Worm (Caenorhabditis elegans): ENCODE measurements around the gene tag-290.

tag-290 gene

ce11 chrV:11585122-11585521, 28.0 kb upstream of the tag-290 start:
- TF ChIP-seq ceh-13 (GFP tag; optimal IDR thresholded peaks at IDR 0.05) (no peak), B0310.2 (tag; optimal IDR thresholded peaks at IDR 0.05) (no peak), tra-4 (tag; optimal IDR thresholded peaks at IDR 0.05) (no peak), ets-7 (tag; optimal IDR thresholded peaks at IDR 0.05) (no peak), tbx-37 (GFP tag; conservative IDR thresholded peaks at IDR 0.05) (no peak), hnd-1 (tag; optimal IDR thresholded peaks at IDR 0.05) (no peak)

- TF ChIP-seq flt-1 (GFP tag; IDR thresholded peaks at IDR 0.05) (no peak), tbx-37 (GFP tag; conservative IDR thresholded peaks at IDR 0.05) (no peak), ceh-13 (GFP tag; optimal IDR thresholded peaks at IDR 0.05) (no peak), F13C5.2 (tag; optimal IDR thresholded peaks at IDR 0.05) (no peak), ets-7 (tag; optimal IDR thresholded peaks at IDR 0.05) (no peak), tbx-11 (GFP tag; IDR thresholded peaks at IDR 0.05) (no peak), hmbx-1 (tag; optimal IDR thresholded peaks at IDR 0.05) (no peak), pes-1 (GFP tag; IDR thresholded peaks at IDR 0.05) (no peak), sea-1 (GFP tag; conservative IDR thresholded peaks at IDR 0.05) (no peak), hmg-4 (GFP tag; optimal IDR thresholded peaks at IDR 0.05) (no peak)
Observed at ce11 chrV:11589433-11589832, 23.7 kb upstream of the tag-290 start, which contains the start of gene srx-82. Gene srx-82 (plus strand): TSS chrV:11589733.

- TF ChIP-seq ama-1 (optimal IDR thresholded peaks at IDR 0.05) (no peak), pes-1 (GFP tag; IDR thresholded peaks at IDR 0.05) (no peak), tbx-37 (GFP tag; conservative IDR thresholded peaks at IDR 0.05) (no peak), sea-1 (GFP tag; conservative IDR thresholded peaks at IDR 0.05) (no peak), F13C5.2 (tag; optimal IDR thresholded peaks at IDR 0.05) (no peak), hnd-1 (tag; optimal IDR thresholded peaks at IDR 0.05) (no peak)
Observed at ce11 chrV:11593427-11593826, 19.7 kb upstream of the tag-290 start, which contains the start of gene srx-80. Gene srx-80 (plus strand): TSS chrV:11593727.

- no peak for TF ChIP-seq ceh-13 (GFP tag; optimal IDR thresholded peaks at IDR 0.05)
- TF ChIP-seq aly-1 (tag; optimal IDR thresholded peaks at IDR 0.05): no peak
- TF ChIP-seq sea-1 (GFP tag; conservative IDR thresholded peaks at IDR 0.05): no peak
Observed at ce11 chrV:11593888-11594287, 19.2 kb upstream of the tag-290 start.

- TF ChIP-seq B0310.2 (tag; optimal IDR thresholded peaks at IDR 0.05) (no peak), F13C5.2 (tag; optimal IDR thresholded peaks at IDR 0.05) (no peak), aly-1 (tag; optimal IDR thresholded peaks at IDR 0.05) (no peak), ama-1 (optimal IDR thresholded peaks at IDR 0.05) (no peak), tra-4 (tag; optimal IDR thresholded peaks at IDR 0.05) (no peak), hmbx-1 (tag; optimal IDR thresholded peaks at IDR 0.05) (no peak), ceh-13 (GFP tag; optimal IDR thresholded peaks at IDR 0.05) (no peak), flt-1 (GFP tag; IDR thresholded peaks at IDR 0.05) (no peak), ets-7 (tag; optimal IDR thresholded peaks at IDR 0.05) (no peak), scrt-1 (GFP tag; IDR thresholded peaks at IDR 0.05) (no peak), ceh-36 (tag; optimal IDR thresholded peaks at IDR 0.05) (no peak), tbx-11 (GFP tag; IDR thresholded peaks at IDR 0.05) (no peak), sea-1 (GFP tag; conservative IDR thresholded peaks at IDR 0.05) (no peak), hmg-4 (GFP tag; optimal IDR thresholded peaks at IDR 0.05) (no peak), hnd-1 (tag; optimal IDR thresholded peaks at IDR 0.05) (no peak)
Observed at ce11 chrV:11598807-11599206, 14.3 kb upstream of the tag-290 start, which contains the start of gene srx-84. Gene srx-84 (plus strand): TSS chrV:11599107.

DNA sequence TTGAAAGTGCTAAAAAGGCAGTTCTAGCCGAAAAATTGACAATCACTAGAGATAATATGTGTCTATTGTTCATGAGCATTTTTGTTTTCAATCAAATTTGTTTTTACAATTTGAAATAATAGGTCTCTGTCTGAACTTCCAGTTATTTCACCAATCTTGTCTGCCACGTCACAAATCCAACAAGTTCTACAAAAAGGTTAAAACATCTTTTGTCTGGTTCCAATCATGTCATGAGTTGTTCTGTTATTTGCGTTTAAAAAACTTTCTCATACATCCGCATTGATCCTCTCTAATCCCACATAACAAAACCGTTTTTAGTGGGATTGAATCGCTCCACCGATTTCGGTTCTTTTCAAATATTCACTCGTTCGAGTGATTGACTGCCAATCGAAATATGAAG, 12.3 kb upstream of the tag-290 start, which contains the start of gene F35B12.9:
F35B12.9 (plus strand) TSS at position 372 of the 400 bp plus-strand sequence.
- no peak for TF ChIP-seq hmg-4 (GFP tag; optimal IDR thresholded peaks at IDR 0.05)

DNA sequence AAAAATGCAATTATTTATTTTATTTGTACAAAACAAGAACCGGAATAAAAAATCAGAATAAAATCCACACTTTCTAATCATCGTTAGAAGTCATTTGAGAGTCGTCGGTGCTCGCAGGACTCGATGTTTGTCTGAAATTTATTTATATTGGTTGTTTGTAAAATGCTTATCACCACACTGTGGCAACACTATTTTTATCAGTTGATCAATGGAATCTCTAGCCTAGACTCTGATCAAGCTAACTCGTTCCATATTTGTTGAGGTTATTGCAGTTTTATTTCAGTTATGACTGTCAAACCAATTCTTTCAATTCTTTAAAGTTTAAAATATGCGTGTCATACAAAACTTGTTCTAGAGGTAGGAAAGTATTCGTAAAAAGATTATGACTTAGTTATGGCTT, 8.6 kb upstream of the tag-290 start, which contains the start of gene dhs-20:
dhs-20 (minus strand) TSS at position 80 of the 400 bp plus-strand sequence.
- TF ChIP-seq ceh-36 (tag; optimal IDR thresholded peaks at IDR 0.05) (no peak), flt-1 (GFP tag; IDR thresholded peaks at IDR 0.05) (no peak), sea-1 (GFP tag; conservative IDR thresholded peaks at IDR 0.05) (no peak), ama-1 (optimal IDR thresholded peaks at IDR 0.05) (no peak), tra-4 (tag; optimal IDR thresholded peaks at IDR 0.05) (no peak), scrt-1 (GFP tag; IDR thresholded peaks at IDR 0.05) (no peak), hnd-1 (tag; optimal IDR thresholded peaks at IDR 0.05) (no peak), tbx-37 (GFP tag; conservative IDR thresholded peaks at IDR 0.05) (no peak)

ce11 chrV:11605227-11605626, 7.9 kb upstream of the tag-290 start:
- TF ChIP-seq ets-7 (tag; optimal IDR thresholded peaks at IDR 0.05) (no peak), aly-1 (tag; optimal IDR thresholded peaks at IDR 0.05) (no peak), tra-4 (tag; optimal IDR thresholded peaks at IDR 0.05) (no peak), flt-1 (GFP tag; IDR thresholded peaks at IDR 0.05) (no peak), B0310.2 (tag; optimal IDR thresholded peaks at IDR 0.05) (no peak), tbx-37 (GFP tag; conservative IDR thresholded peaks at IDR 0.05) (no peak), pes-1 (GFP tag; IDR thresholded peaks at IDR 0.05) (no peak), hmg-4 (GFP tag; optimal IDR thresholded peaks at IDR 0.05) (no peak), hmbx-1 (tag; optimal IDR thresholded peaks at IDR 0.05) (no peak), scrt-1 (GFP tag; IDR thresholded peaks at IDR 0.05) (no peak), tbx-11 (GFP tag; IDR thresholded peaks at IDR 0.05) (no peak), F13C5.2 (tag; optimal IDR thresholded peaks at IDR 0.05) (no peak), ama-1 (optimal IDR thresholded peaks at IDR 0.05) (no peak), ceh-13 (GFP tag; optimal IDR thresholded peaks at IDR 0.05) (no peak), hnd-1 (tag; optimal IDR thresholded peaks at IDR 0.05) (no peak), sea-1 (GFP tag; conservative IDR thresholded peaks at IDR 0.05) (no peak), ceh-36 (tag; optimal IDR thresholded peaks at IDR 0.05) (no peak)

- TF ChIP-seq ceh-13 (GFP tag; optimal IDR thresholded peaks at IDR 0.05) (no peak), hmbx-1 (tag; optimal IDR thresholded peaks at IDR 0.05) (no peak), ceh-36 (tag; optimal IDR thresholded peaks at IDR 0.05) (no peak), tbx-11 (GFP tag; IDR thresholded peaks at IDR 0.05) (no peak), scrt-1 (GFP tag; IDR thresholded peaks at IDR 0.05) (no peak), aly-1 (tag; optimal IDR thresholded peaks at IDR 0.05) (no peak), pes-1 (GFP tag; IDR thresholded peaks at IDR 0.05) (no peak)
Observed at ce11 chrV:11606424-11606823, 6.7 kb upstream of the tag-290 start, which contains the start of gene idpp-16. Gene idpp-16 (minus strand): TSS chrV:11606524.

Measured in whole organism, early embryonic.